Fruit fly (Drosophila melanogaster): ENCODE data around the gene bur.
A peak's percentile ranks its signal among the peaks of the same experiment; 100 is the strongest.

bur gene

dm6 chr2L:21214961-21215362, 35.5 kb upstream of the bur start (continued):
- TF ChIP-seq CG8089 (GFP tag; optimal IDR thresholded peaks at IDR 0.05) (peak; percentile 9), HmgD (GFP tag; optimal IDR thresholded peaks at IDR 0.05) (peak; percentile 19), CG8290 (GFP tag; optimal IDR thresholded peaks at IDR 0.05) (peak; percentile 45), CG8290 (tag; optimal IDR thresholded peaks at IDR 0.05) (peak in 1 of 2 experiments; percentile 79), bigmax (GFP tag; optimal IDR thresholded peaks at IDR 0.05) (peak; percentile 63), Fer3 (tag; optimal IDR thresholded peaks at IDR 0.05) (peak; percentile 11), CG4282 (GFP tag; optimal IDR thresholded peaks at IDR 0.05) (peak; percentile 24), pan (optimal IDR thresholded peaks at IDR 0.05) (no peak), pan (GFP tag; optimal IDR thresholded peaks at IDR 0.05 in 1 of 2, IDR thresholded peaks at IDR 0.05 in 1 of 2) (peak in 1 of 2 experiments; percentile 36), sens-2 (GFP tag; IDR thresholded peaks at IDR 0.05) (no peak), CG15479 (GFP tag; optimal IDR thresholded peaks at IDR 0.05) (peak; percentile 21), pb (GFP tag; optimal IDR thresholded peaks at IDR 0.05) (peak; percentile 3), CG13894 (tag; optimal IDR thresholded peaks at IDR 0.05) (peak; percentile 61), Dip3 (GFP tag; optimal IDR thresholded peaks at IDR 0.05) (peak; percentile 29), CG11456 (GFP tag; IDR thresholded peaks at IDR 0.05) (peak; percentile 75), insv (GFP tag; optimal IDR thresholded peaks at IDR 0.05) (peak in 1 of 2 experiments; percentile 0), CG9932 (GFP tag; IDR thresholded peaks at IDR 0.05) (0 out of 2 replicates have a peak, but pooled peaks have one; percentile 7), Neu2 (GFP tag; optimal IDR thresholded peaks at IDR 0.05; ENCODE audit: borderline replicate concordance) (peak; percentile 2), Elba2 (GFP tag; optimal IDR thresholded peaks at IDR 0.05) (peak; percentile 37), CG4424 (GFP tag; optimal IDR thresholded peaks at IDR 0.05) (peak; percentile 2), CG1647 (GFP tag; optimal IDR thresholded peaks at IDR 0.05) (peak; percentile 54), sisA (GFP tag; IDR thresholded peaks at IDR 0.05) (peak; percentile 22; the same call in 1 of the 2 replicates), lola (GFP tag; optimal IDR thresholded peaks at IDR 0.05) (peak in 1 of 3 experiments; percentile 3), Ets97D (GFP tag; optimal IDR thresholded peaks at IDR 0.05) (peak; percentile 13), knrl (GFP tag; IDR thresholded peaks at IDR 0.05; ENCODE audit: partially characterized antibody) (peak; percentile 65; the same call in 2 of the 3 replicates), CG18599 (GFP tag; optimal IDR thresholded peaks at IDR 0.05) (peak; percentile 47), h (optimal IDR thresholded peaks at IDR 0.05) (no peak), chn (GFP tag; optimal IDR thresholded peaks at IDR 0.05) (peak; percentile 41), CG7786 (GFP tag; optimal IDR thresholded peaks at IDR 0.05) (peak; percentile 34), Adf1 (GFP tag; IDR thresholded peaks at IDR 0.05) (0 out of 2 replicates have a peak, but pooled peaks have one; percentile 15), CG2120 (GFP tag; optimal IDR thresholded peaks at IDR 0.05) (peak; percentile 62), CG2199 (GFP tag; IDR thresholded peaks at IDR 0.05) (peak; percentile 96), dpn (GFP tag; optimal IDR thresholded peaks at IDR 0.05) (peak in 1 of 2 experiments; percentile 63), zen (tag; optimal IDR thresholded peaks at IDR 0.05) (peak; percentile 62), wor (GFP tag; IDR thresholded peaks at IDR 0.05) (no peak), CG11093 (GFP tag; IDR thresholded peaks at IDR 0.05) (no peak), Camta (GFP tag; optimal IDR thresholded peaks at IDR 0.05) (peak; percentile 34), fd3F (GFP tag; optimal IDR thresholded peaks at IDR 0.05) (no peak), slbo (GFP tag; IDR thresholded peaks at IDR 0.05) (peak; percentile 49; the same call in 1 of the 2 replicates), Atf6 (GFP tag; IDR thresholded peaks at IDR 0.05) (peak; percentile 27), CG13775 (GFP tag; optimal IDR thresholded peaks at IDR 0.05) (peak; percentile 13), so (GFP tag; IDR thresholded peaks at IDR 0.05) (0 out of 3 replicates have a peak, but pooled peaks have one; percentile 33), CG34376 (GFP tag; optimal IDR thresholded peaks at IDR 0.05) (peak; percentile 60), repo (GFP tag; optimal IDR thresholded peaks at IDR 0.05) (peak; percentile 46), rib (GFP tag; IDR thresholded peaks at IDR 0.05) (peak; percentile 70; the same call in 1 of the 2 replicates), MTF-1 (GFP tag; optimal IDR thresholded peaks at IDR 0.05; ENCODE audit: borderline replicate concordance) (peak; percentile 49), HHEX (GFP tag; optimal IDR thresholded peaks at IDR 0.05) (peak; percentile 35), Hr78 (GFP tag; optimal IDR thresholded peaks at IDR 0.05) (no peak), vfl (GFP tag; optimal IDR thresholded peaks at IDR 0.05) (peak; percentile 3), CG13624 (GFP tag; optimal IDR thresholded peaks at IDR 0.05) (peak; percentile 22), sob (GFP tag; IDR thresholded peaks at IDR 0.05) (peak; percentile 61)

Data from whole organism, embryonic.